Worm (Caenorhabditis elegans): ENCODE results near the gene pmp-1.

DNA sequence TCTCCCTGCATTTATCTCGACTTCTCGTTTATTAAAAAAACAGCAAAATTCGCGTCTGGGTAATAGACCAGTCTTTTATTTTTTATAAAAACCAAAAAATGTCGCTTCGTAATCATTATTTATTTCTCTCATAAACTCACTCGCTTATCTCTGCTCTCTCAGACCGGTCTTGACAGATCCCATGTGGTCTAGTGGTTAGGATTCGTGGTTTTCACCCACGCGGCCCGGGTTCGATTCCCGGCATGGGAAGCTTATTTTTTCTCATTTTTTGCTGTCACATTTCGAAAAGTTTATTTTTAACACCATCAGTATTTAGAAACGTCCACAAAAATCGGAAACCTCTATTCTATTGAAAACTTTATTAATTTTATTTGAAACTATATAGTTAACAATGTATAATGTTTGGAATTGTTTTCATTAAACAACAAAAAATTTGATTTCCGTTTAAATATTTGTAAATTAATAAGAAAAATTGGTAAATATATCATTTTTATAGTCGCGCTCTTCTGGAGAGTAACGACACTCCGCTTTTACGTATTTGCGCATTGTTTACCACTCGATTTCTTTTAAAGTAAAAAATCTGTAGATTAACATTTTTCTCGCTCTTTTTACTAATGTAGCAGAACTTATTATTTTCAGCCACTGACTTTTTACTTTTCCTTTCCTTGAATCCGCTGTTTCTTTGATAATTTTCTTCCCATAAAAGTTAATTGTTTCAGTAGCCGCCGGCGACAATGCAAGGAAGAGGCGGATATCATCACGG, 14.6 kb upstream of the pmp-1 start, which contains the start of gene hrpl-1:
- no peak for TF ChIP-seq F13H6.1 (tag; optimal IDR thresholded peaks at IDR 0.05)
- TF ChIP-seq lim-6 (tag; optimal IDR thresholded peaks at IDR 0.05) = no peak
- peak; percentile 46 for TF ChIP-seq tbx-2 (tag; optimal IDR thresholded peaks at IDR 0.05)
- TF ChIP-seq tbx-7 (tag; optimal IDR thresholded peaks at IDR 0.05) = no peak
- no peak for TF ChIP-seq unc-55 (GFP tag; optimal IDR thresholded peaks at IDR 0.05)
- no peak for TF ChIP-seq ceh-9 (tag; optimal IDR thresholded peaks at IDR 0.05)
- TF ChIP-seq ceh-18 (tag; optimal IDR thresholded peaks at IDR 0.05) = no peak
- no peak for TF ChIP-seq pax-1 (tag; optimal IDR thresholded peaks at IDR 0.05)
- TF ChIP-seq zip-5 (tag; optimal IDR thresholded peaks at IDR 0.05) = no peak
